Worm (Caenorhabditis elegans) whole organism, late embryonic: ENCODE data around the gene F44D12.8.

Source experiments
- C38D4.7 ChIP-seq: fragments of 200-800 bp; sonication (Bioruptor generic); optimal IDR thresholded peaks from 2 replicates; lab custom pipeline; 2018; ENCODE audit warnings: mild to moderate bottlenecking, missing genetic modification characterization, moderate library complexity, missing compliant biosample characterization
- F13H6.1 ChIP-seq: sonication (generic microtip); optimal IDR thresholded peaks from 2 replicates; lab custom pipeline; 2016; ENCODE audit warnings: missing genetic modification characterization, missing compliant biosample characterization
- K02D7.2 ChIP-seq: sonication (generic microtip); optimal IDR thresholded peaks from 2 replicates; lab custom pipeline; 2017; ENCODE audit warnings: mild to moderate bottlenecking, missing genetic modification characterization, missing compliant biosample characterization
- K09A11.1 ChIP-seq: sonication (generic microtip); optimal IDR thresholded peaks from 2 replicates; lab custom pipeline; 2017; ENCODE audit warnings: antibody characterized with exemption, mild to moderate bottlenecking, missing genetic modification characterization, missing compliant biosample characterization; ENCODE audit not compliant: insufficient read depth
- T23F11.4 ChIP-seq: fragments of 200-800 bp; sonication (Bioruptor generic); optimal IDR thresholded peaks from 2 replicates; lab custom pipeline; 2018; ENCODE audit warnings: mild to moderate bottlenecking, missing genetic modification characterization, missing compliant biosample characterization
- ama-1 ChIP-seq: fragments of 150-350 bp; optimal IDR thresholded peaks from 2 replicates; lab custom pipeline; 2014
- ceh-14 ChIP-seq: sonication (generic microtip); optimal IDR thresholded peaks from 2 replicates; lab custom pipeline; 2016; ENCODE audit warnings: missing genotype, missing genetic modification characterization, missing compliant biosample characterization
- ceh-18 ChIP-seq: sonication (generic microtip); optimal IDR thresholded peaks from 2 replicates; lab custom pipeline; 2016; ENCODE audit warnings: missing genetic modification characterization, missing compliant biosample characterization
- ceh-19 ChIP-seq: fragments of 200-800 bp; sonication (Bioruptor generic); optimal IDR thresholded peaks from 2 replicates; lab custom pipeline; 2018; ENCODE audit warnings: mild to moderate bottlenecking, missing genetic modification characterization, missing compliant biosample characterization
- ceh-22 ChIP-seq: sonication (generic microtip); optimal IDR thresholded peaks from 2 replicates; lab custom pipeline; 2017; ENCODE audit warnings: missing biosample characterization, missing genetic modification characterization
- ceh-24 ChIP-seq: sonication (generic microtip); optimal IDR thresholded peaks from 2 replicates; lab custom pipeline; 2016; ENCODE audit warnings: mild to moderate bottlenecking, missing genetic modification characterization, missing compliant biosample characterization
- ceh-30 ChIP-seq: fragments of 150-350 bp; optimal IDR thresholded peaks from 2 replicates; lab custom pipeline; 2014; ENCODE audit warnings: missing biosample characterization, missing genetic modification characterization
- ceh-34 ChIP-seq: sonication (generic microtip); optimal IDR thresholded peaks from 2 replicates; lab custom pipeline; 2016; ENCODE audit warnings: mild to moderate bottlenecking, missing genetic modification characterization, missing compliant biosample characterization
- ceh-6 ChIP-seq: fragments of 200-800 bp; sonication (Bioruptor generic); optimal IDR thresholded peaks from 2 replicates; lab custom pipeline; 2018; ENCODE audit warnings: mild to moderate bottlenecking, missing genetic modification characterization, missing compliant biosample characterization
- ets-4 ChIP-seq: sonication (generic microtip); optimal IDR thresholded peaks from 2 replicates; lab custom pipeline; 2016; ENCODE audit warnings: missing genetic modification characterization, missing compliant biosample characterization
- fkh-10 ChIP-seq: fragments of 150-350 bp; optimal IDR thresholded peaks from 2 replicates; lab custom pipeline; 2014; ENCODE audit warnings: missing biosample characterization, missing genetic modification reagents, missing genetic modification characterization
- fkh-6 ChIP-seq: sonication (generic microtip); optimal IDR thresholded peaks from 2 replicates; lab custom pipeline; 2016; ENCODE audit warnings: missing genetic modification characterization, missing compliant biosample characterization
- hlh-8 ChIP-seq: sonication (generic microtip); optimal IDR thresholded peaks from 2 replicates; lab custom pipeline; 2016; ENCODE audit warnings: missing genotype, missing genetic modification characterization, missing compliant biosample characterization
- lim-6 ChIP-seq: sonication (generic microtip); optimal IDR thresholded peaks from 2 replicates; lab custom pipeline; 2016; ENCODE audit warnings: missing genetic modification characterization, missing compliant biosample characterization
- lin-11 ChIP-seq: fragments of 200-800 bp; sonication (Bioruptor generic); optimal IDR thresholded peaks from 2 replicates; lab custom pipeline; 2018; ENCODE audit warnings: mild to moderate bottlenecking, missing genetic modification characterization, missing compliant biosample characterization
- madf-2 ChIP-seq: sonication (generic microtip); optimal IDR thresholded peaks from 2 replicates; lab custom pipeline; 2017; ENCODE audit warnings: missing genetic modification characterization, missing compliant biosample characterization
- mec-3 ChIP-seq: sonication (generic microtip); optimal IDR thresholded peaks from 2 replicates; lab custom pipeline; 2016; ENCODE audit warnings: borderline replicate concordance, missing genetic modification characterization, missing compliant biosample characterization
- nfya-1 ChIP-seq: sonication (generic microtip); optimal IDR thresholded peaks from 2 replicates; lab custom pipeline; 2017; ENCODE audit warnings: missing genetic modification characterization, mild to moderate bottlenecking, missing compliant biosample characterization, antibody characterized with exemption, moderate library complexity
- nhr-11 ChIP-seq: fragments of 150-350 bp; optimal IDR thresholded peaks from 2 replicates; lab custom pipeline; 2014; ENCODE audit warnings: missing biosample characterization, missing genetic modification characterization
- odd-2 ChIP-seq: sonication (generic microtip); optimal IDR thresholded peaks from 2 replicates; lab custom pipeline; 2017; ENCODE audit warnings: antibody characterized with exemption, mild to moderate bottlenecking, missing genetic modification characterization, missing compliant biosample characterization
- pag-3 ChIP-seq: sonication (generic microtip); optimal IDR thresholded peaks from 2 replicates; lab custom pipeline; 2016; ENCODE audit warnings: missing compliant biosample characterization, missing genetic modification characterization, borderline replicate concordance
- pat-9 ChIP-seq: fragments of 200-800 bp; sonication (Bioruptor generic); optimal IDR thresholded peaks from 2 replicates; lab custom pipeline; 2018; ENCODE audit warnings: mild to moderate bottlenecking, missing genetic modification characterization, moderate library complexity, missing compliant biosample characterization
- pax-1 ChIP-seq: fragments of 150-350 bp; optimal IDR thresholded peaks from 2 replicates; lab custom pipeline; 2014; ENCODE audit warnings: missing biosample characterization, missing genetic modification characterization
- pha-2 ChIP-seq: sonication (generic microtip); optimal IDR thresholded peaks from 2 replicates; lab custom pipeline; 2017; ENCODE audit warnings: mild to moderate bottlenecking, missing genetic modification characterization, missing compliant biosample characterization
- pqm-1 ChIP-seq: sonication (generic microtip); optimal IDR thresholded peaks from 2 replicates; lab custom pipeline; 2016; ENCODE audit warnings: missing genetic modification characterization, missing compliant biosample characterization
- ref-2 ChIP-seq: sonication (generic microtip); optimal IDR thresholded peaks from 2 replicates; lab custom pipeline; 2016; ENCODE audit warnings: missing genetic modification characterization, missing compliant biosample characterization
- rnt-1 ChIP-seq: sonication (generic microtip); optimal IDR thresholded peaks from 2 replicates; lab custom pipeline; 2016; ENCODE audit warnings: missing genetic modification characterization, missing compliant biosample characterization
- sox-4 ChIP-seq: sonication (generic microtip); optimal IDR thresholded peaks from 2 replicates; lab custom pipeline; 2017; ENCODE audit warnings: mild to moderate bottlenecking, missing genetic modification characterization, inconsistent platforms, missing compliant biosample characterization
- syd-9 ChIP-seq: sonication (generic microtip); optimal IDR thresholded peaks from 2 replicates; lab custom pipeline; 2016; ENCODE audit warnings: mild to moderate bottlenecking, missing genetic modification characterization, moderate library complexity, missing compliant biosample characterization
- tbx-2 ChIP-seq: sonication (generic microtip); optimal IDR thresholded peaks from 2 replicates; lab custom pipeline; 2016; ENCODE audit warnings: missing genetic modification characterization, missing compliant biosample characterization
- ttx-3 ChIP-seq: sonication (generic microtip); optimal IDR thresholded peaks from 2 replicates; lab custom pipeline; 2016; ENCODE audit warnings: missing genetic modification reagents, missing genetic modification characterization, missing compliant biosample characterization
- unc-55 ChIP-seq: sonication (generic microtip); optimal IDR thresholded peaks from 2 replicates; lab custom pipeline; 2017; ENCODE audit warnings: missing biosample characterization, missing genetic modification reagents, missing genetic modification characterization
- zip-5 ChIP-seq: sonication (generic microtip); optimal IDR thresholded peaks from 2 replicates; lab custom pipeline; 2016; ENCODE audit warnings: missing genetic modification characterization, missing compliant biosample characterization
- ztf-16 ChIP-seq: sonication (generic microtip); optimal IDR thresholded peaks from 2 replicates; lab custom pipeline; 2017; ENCODE audit warnings: missing genetic modification characterization, missing compliant biosample characterization

The F44D12.8 gene

DNA sequence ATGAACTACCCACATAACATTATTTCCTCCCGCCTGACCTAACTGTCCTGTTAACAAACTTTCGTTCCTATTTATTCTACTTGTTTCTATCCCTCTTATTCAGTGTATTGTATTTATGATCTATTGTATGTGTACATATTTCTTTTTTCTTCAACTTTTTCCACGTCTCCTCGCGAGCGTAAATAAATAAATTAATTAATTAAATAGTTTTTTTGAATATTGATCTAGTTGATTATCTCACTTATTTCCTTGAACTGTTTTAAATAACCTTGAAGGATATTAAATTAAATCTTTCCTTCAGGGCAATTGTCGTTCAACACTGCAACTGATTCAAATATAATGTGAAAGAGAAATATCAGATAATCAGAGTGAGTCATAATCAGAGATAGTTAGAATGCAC is 19.8 kb downstream of the F44D12.8 start, which contains the start of gene frk-1:
Gene frk-1, plus strand, starts transcription at position 301 of the 400 bp plus-strand sequence.
- TF ChIP-seq ama-1: no peak
- TF ChIP-seq syd-9 (tag; lab: Kevin White, UChicago): no peak
- TF ChIP-seq sox-4 (tag; lab: Kevin White, UChicago): no peak
- TF ChIP-seq tbx-2 (tag; lab: Kevin White, UChicago): no peak
- no peak for TF ChIP-seq pag-3 (tag; lab: Kevin White, UChicago)
- no peak for TF ChIP-seq lin-11 (tag; lab: Kevin White, UChicago)
- no peak for TF ChIP-seq unc-55
- TF ChIP-seq ceh-14: no peak
- no peak for TF ChIP-seq fkh-10
- no peak for TF ChIP-seq ttx-3
- TF ChIP-seq ceh-19: no peak
- TF ChIP-seq nhr-11 (tag; lab: Kevin White, UChicago): no peak
- TF ChIP-seq pax-1 (tag; lab: Kevin White, UChicago): no peak
- TF ChIP-seq ztf-16 (tag; lab: Kevin White, UChicago): no peak
- no peak for TF ChIP-seq pqm-1 (tag; lab: Kevin White, UChicago)
- no peak for TF ChIP-seq pha-2 (tag; lab: Kevin White, UChicago)
- no peak for TF ChIP-seq zip-5 (tag; lab: Kevin White, UChicago)
- TF ChIP-seq T23F11.4 (GFP tag; lab: Kevin White, UChicago): no peak

DNA sequence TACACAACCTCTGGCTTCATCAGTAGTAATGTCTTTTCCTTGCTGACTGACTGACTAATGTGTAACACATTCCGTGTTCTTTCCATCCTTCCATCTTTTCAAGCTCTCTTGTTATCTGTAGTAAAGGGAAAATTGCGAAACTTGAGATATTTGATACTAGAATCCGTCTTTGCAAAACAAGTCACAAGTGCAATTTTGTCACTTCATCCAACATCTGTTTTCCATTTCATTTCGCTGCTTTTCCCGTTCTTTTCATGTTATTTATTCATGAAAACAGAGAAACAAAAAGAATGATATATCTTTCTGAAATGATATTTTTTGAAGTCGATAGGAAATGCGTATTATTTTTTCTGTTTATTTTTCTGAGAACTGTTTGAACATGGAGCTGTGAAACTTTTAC is 22.9 kb downstream of the F44D12.8 start:
- TF ChIP-seq ceh-18 (tag; lab: Kevin White, UChicago): no peak
- TF ChIP-seq ceh-22 (tag; lab: Kevin White, UChicago): no peak
- TF ChIP-seq mec-3 (tag; lab: Kevin White, UChicago): no peak
- TF ChIP-seq ceh-19: no peak
- no peak for TF ChIP-seq K02D7.2 (tag; lab: Kevin White, UChicago)
- TF ChIP-seq pqm-1 (tag; lab: Kevin White, UChicago): no peak
- TF ChIP-seq madf-2 (tag; lab: Kevin White, UChicago): no peak
- TF ChIP-seq rnt-1 (tag; lab: Kevin White, UChicago): no peak
- no peak for TF ChIP-seq zip-5 (tag; lab: Kevin White, UChicago)
- no peak for TF ChIP-seq unc-55
- TF ChIP-seq F13H6.1: no peak
- TF ChIP-seq ceh-24: no peak
- no peak for TF ChIP-seq lin-11 (tag; lab: Kevin White, UChicago)
- TF ChIP-seq, all 69 proteins: peak for 0

DNA sequence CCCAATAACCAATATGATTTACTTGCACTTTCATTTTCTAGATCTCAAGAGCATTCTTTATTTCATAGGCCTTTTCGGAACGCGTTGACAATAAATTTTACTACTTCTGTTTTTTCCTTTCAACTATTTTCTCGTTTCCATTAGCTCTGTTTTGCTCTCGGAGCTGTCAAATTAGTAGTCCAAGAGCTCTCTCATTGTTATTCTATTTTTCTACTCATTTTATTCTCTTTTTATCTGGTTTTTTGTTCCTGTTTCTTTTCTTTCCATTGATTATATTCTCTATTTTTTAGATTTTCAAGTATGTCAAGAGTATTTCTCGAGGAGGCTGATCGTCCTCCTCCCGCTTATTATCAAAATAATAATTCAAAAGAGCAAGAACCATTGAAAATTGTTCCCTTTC is 24.0 kb downstream of the F44D12.8 start, which contains the start of gene T04B2.3:
Gene T04B2.3, plus strand, starts transcription at position 301 of the 400 bp plus-strand sequence.
- TF ChIP-seq tbx-2 (tag; lab: Kevin White, UChicago): no peak

DNA sequence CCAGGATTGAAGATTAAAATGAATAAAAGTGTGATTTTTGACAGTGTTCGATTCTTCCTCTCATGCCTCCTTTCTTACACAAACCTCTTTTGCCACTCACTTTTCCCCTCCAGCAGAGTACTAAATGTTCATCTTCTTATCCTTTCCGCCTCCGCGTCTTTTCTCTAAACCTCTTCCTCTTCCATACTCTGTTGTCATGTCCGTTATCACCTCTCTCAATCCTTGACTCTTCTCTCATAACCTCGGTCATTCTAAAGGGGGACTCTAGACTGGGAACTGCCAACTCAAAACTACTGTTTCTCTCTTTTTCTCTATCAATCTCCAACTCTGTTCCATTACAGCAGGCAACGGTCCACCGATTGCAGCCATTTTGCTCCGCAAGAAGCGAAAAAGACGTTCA is 25.2 kb downstream of the F44D12.8 start:
- TF ChIP-seq hlh-8 (tag; lab: Kevin White, UChicago): no peak
- no peak for TF ChIP-seq nfya-1
- no peak for TF ChIP-seq lin-11 (tag; lab: Kevin White, UChicago)
- no peak for TF ChIP-seq ceh-34 (tag; lab: Kevin White, UChicago)
- TF ChIP-seq ceh-6: no peak
- no peak for TF ChIP-seq ceh-30 (tag; lab: Kevin White, UChicago)
- TF ChIP-seq K09A11.1: no peak
- no peak for TF ChIP-seq fkh-10
- no peak for TF ChIP-seq ztf-16 (tag; lab: Kevin White, UChicago)
- TF ChIP-seq ttx-3: no peak
- no peak for TF ChIP-seq C38D4.7 (GFP tag; lab: Kevin White, UChicago)
- no peak for TF ChIP-seq ets-4 (tag; lab: Kevin White, UChicago)
- no peak for TF ChIP-seq sox-4 (tag; lab: Kevin White, UChicago)
- no peak for TF ChIP-seq pat-9 (tag; lab: Kevin White, UChicago)
- TF ChIP-seq fkh-6 (tag; lab: Kevin White, UChicago): no peak
- no peak for TF ChIP-seq odd-2
- TF ChIP-seq lim-6: no peak
- no peak for TF ChIP-seq nhr-11 (tag; lab: Kevin White, UChicago)
- no peak for TF ChIP-seq pqm-1 (tag; lab: Kevin White, UChicago)
- no peak for TF ChIP-seq ref-2 (tag; lab: Kevin White, UChicago)
